Worm (Caenorhabditis elegans) whole organism, L2 larva: Measurements from ENCODE around the gene pxn-2.
A peak's percentile ranks its signal among the peaks of the same experiment; 100 is the strongest.

Experiments used
- C34F6.9 ChIP-seq: fragments of 150-350 bp; optimal IDR thresholded peaks from 2 replicates; lab custom pipeline; 2014; ENCODE audit warnings: missing biosample characterization, missing genetic modification characterization
- F13H6.1 ChIP-seq: sonication (generic microtip); optimal IDR thresholded peaks from 2 replicates; lab custom pipeline; 2016; ENCODE audit warnings: missing genetic modification characterization, missing compliant biosample characterization
- ZK546.5 ChIP-seq: sonication (generic microtip); optimal IDR thresholded peaks from 2 replicates; lab custom pipeline; 2017; ENCODE audit warnings: missing biosample characterization, missing genetic modification characterization
- alr-1 ChIP-seq: fragments of 150-350 bp; optimal IDR thresholded peaks from 2 replicates; lab custom pipeline; 2014; ENCODE audit warnings: missing biosample characterization, missing genetic modification characterization
- ama-1 ChIP-seq: fragments of 150-350 bp; optimal IDR thresholded peaks from 2 replicates; lab custom pipeline; 2018; ENCODE audit warnings: inconsistent platforms
- blmp-1 ChIP-seq: sonication (generic microtip); optimal IDR thresholded peaks from 2 replicates; lab custom pipeline; 2017; ENCODE audit warnings: missing genetic modification characterization, mild to moderate bottlenecking, missing compliant biosample characterization, antibody characterized with exemption, moderate library complexity; ENCODE audit not compliant: insufficient read depth
- ceh-16 ChIP-seq: fragments of 150-350 bp; optimal IDR thresholded peaks from 2 replicates; lab custom pipeline; 2014; ENCODE audit warnings: missing biosample characterization, missing genetic modification characterization
- ceh-82 ChIP-seq: fragments of 150-350 bp; optimal IDR thresholded peaks from 2 replicates; lab custom pipeline; 2014; ENCODE audit warnings: missing biosample characterization, missing genetic modification characterization
- dmd-4 ChIP-seq: sonication (generic microtip); optimal IDR thresholded peaks from 2 replicates; lab custom pipeline; 2017; ENCODE audit warnings: missing biosample characterization, missing genetic modification characterization
- elt-3 ChIP-seq: sonication (generic microtip); optimal IDR thresholded peaks from 2 replicates; lab custom pipeline; 2017; ENCODE audit warnings: missing biosample characterization, missing genetic modification characterization
- fos-1 ChIP-seq: fragments of 150-350 bp; optimal IDR thresholded peaks from 2 replicates; lab custom pipeline; 2014; ENCODE audit warnings: missing biosample characterization, missing genetic modification characterization
- gmeb-1 ChIP-seq: fragments of 150-350 bp; optimal IDR thresholded peaks from 2 replicates; lab custom pipeline; 2014; ENCODE audit warnings: missing biosample characterization, missing genetic modification characterization
- lin-11 ChIP-seq: fragments of 150-350 bp; sonication (generic microtip); optimal IDR thresholded peaks from 2 replicates; lab custom pipeline; 2014; ENCODE audit warnings: missing biosample characterization, missing genetic modification characterization, inconsistent platforms, mixed read lengths
- lin-39 ChIP-seq: fragments of 150-350 bp; optimal IDR thresholded peaks from 2 replicates; lab custom pipeline; 2014; ENCODE audit warnings: missing biosample characterization, missing genetic modification reagents, missing genetic modification characterization
- lsy-2 ChIP-seq, 2 experiments: fragments of 150-350 bp in 1 of 2; sonication (generic microtip) in 1 of 2; optimal IDR thresholded peaks; 2 replicates each; lab custom pipeline; 2014 to 2017; ENCODE audit warnings: missing biosample characterization in 2 of 2, missing genetic modification characterization in 2 of 2
- mab-5 ChIP-seq: fragments of 150-350 bp; optimal IDR thresholded peaks from 2 replicates; lab custom pipeline; 2014; ENCODE audit warnings: missing biosample characterization, missing genetic modification characterization
- mbf-1 ChIP-seq: sonication (generic microtip); optimal IDR thresholded peaks from 2 replicates; lab custom pipeline; 2017; ENCODE audit warnings: missing biosample characterization, missing genetic modification characterization
- mdl-1 ChIP-seq, 2 experiments: fragments of 150-350 bp in 1 of 2; sonication (generic microtip) in 1 of 2; optimal IDR thresholded peaks; 2 replicates each; lab custom pipeline; 2017; ENCODE audit warnings: missing biosample characterization in 2 of 2, missing genetic modification characterization in 2 of 2
- nhr-129 ChIP-seq: fragments of 150-350 bp; optimal IDR thresholded peaks from 2 replicates; lab custom pipeline; 2014; ENCODE audit warnings: missing biosample characterization, missing genetic modification characterization
- nhr-21 ChIP-seq: fragments of 150-350 bp; optimal IDR thresholded peaks from 2 replicates; lab custom pipeline; 2014; ENCODE audit warnings: missing biosample characterization, missing genetic modification characterization
- nhr-25 ChIP-seq: fragments of 150-350 bp; sonication (generic microtip); optimal IDR thresholded peaks from 3 replicates; lab custom pipeline; 2014; ENCODE audit warnings: missing biosample characterization, missing genetic modification characterization
- nhr-6 ChIP-seq: fragments of 150-350 bp; optimal IDR thresholded peaks from 2 replicates; lab custom pipeline; 2014; ENCODE audit warnings: missing biosample characterization, missing genetic modification characterization
- nhr-77 ChIP-seq: fragments of 150-350 bp; optimal IDR thresholded peaks from 2 replicates; lab custom pipeline; 2014; ENCODE audit warnings: missing biosample characterization, missing genetic modification characterization
- peb-1 ChIP-seq: fragments of 150-350 bp; optimal IDR thresholded peaks from 2 replicates; lab custom pipeline; 2014; ENCODE audit warnings: missing biosample characterization, missing genetic modification characterization
- sem-4 ChIP-seq: fragments of 150-350 bp; optimal IDR thresholded peaks from 2 replicates; lab custom pipeline; 2014; ENCODE audit warnings: missing biosample characterization, missing genetic modification reagents, missing genetic modification characterization
- skn-1 ChIP-seq: sonication (generic microtip); optimal IDR thresholded peaks from 2 replicates; lab custom pipeline; 2017; ENCODE audit warnings: missing biosample characterization, missing genetic modification characterization
- snpc-4 ChIP-seq: fragments of 150-350 bp; optimal IDR thresholded peaks from 2 replicates; lab custom pipeline; 2014; ENCODE audit warnings: missing biosample characterization, missing genetic modification characterization
- unc-39 ChIP-seq: fragments of 150-350 bp; optimal IDR thresholded peaks from 2 replicates; lab custom pipeline; 2014; ENCODE audit warnings: missing biosample characterization, missing genetic modification characterization
- unc-55 ChIP-seq: fragments of 150-350 bp; sonication (generic microtip); optimal IDR thresholded peaks from 3 replicates; lab custom pipeline; 2014; ENCODE audit warnings: missing biosample characterization, missing genetic modification reagents, missing genetic modification characterization
- ztf-1 ChIP-seq: fragments of 200-800 bp; sonication (Bioruptor generic); conservative IDR thresholded peaks from 2 replicates; pipeline ENCODE4 v1.3.6; 2022; ENCODE audit warnings: missing genetic modification characterization, missing compliant biosample characterization
- ztf-11 ChIP-seq: sonication (generic microtip); optimal IDR thresholded peaks from 2 replicates; lab custom pipeline; 2017; ENCODE audit warnings: missing biosample characterization, missing genetic modification characterization
- ztf-4 ChIP-seq: fragments of 150-350 bp; optimal IDR thresholded peaks from 2 replicates; lab custom pipeline; 2014; ENCODE audit warnings: missing biosample characterization, missing genetic modification characterization

pxn-2 gene

DNA sequence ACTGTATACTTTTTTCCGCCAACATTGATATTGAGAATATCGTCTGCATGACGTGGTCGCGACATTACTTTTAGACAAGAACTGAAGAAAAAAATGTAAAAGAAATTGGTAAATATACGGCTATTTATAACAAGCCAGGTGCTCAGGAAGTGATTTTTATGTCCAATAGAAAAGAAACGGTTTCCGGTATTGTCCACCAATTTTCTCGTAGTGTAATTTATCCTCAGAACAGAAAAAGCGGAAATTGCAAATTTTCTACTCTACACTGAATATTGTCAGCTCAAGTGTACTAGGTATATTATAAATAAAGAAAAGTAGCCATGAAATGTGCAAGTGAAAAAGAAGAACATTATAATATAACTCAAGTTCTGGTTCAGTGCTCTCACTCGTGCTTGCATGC lies 20.1 kb upstream of the pxn-2 start, which contains the start of gene F59F3.6:
TSS of gene F59F3.6 (minus strand) at position 101 of the 400 bp plus-strand sequence.
- TF ChIP-seq snpc-4 (tag; lab: Kevin White, UChicago) (no peak), mbf-1 (tag; lab: Kevin White, UChicago) (no peak), ceh-82 (tag; lab: Kevin White, UChicago) (no peak)

DNA sequence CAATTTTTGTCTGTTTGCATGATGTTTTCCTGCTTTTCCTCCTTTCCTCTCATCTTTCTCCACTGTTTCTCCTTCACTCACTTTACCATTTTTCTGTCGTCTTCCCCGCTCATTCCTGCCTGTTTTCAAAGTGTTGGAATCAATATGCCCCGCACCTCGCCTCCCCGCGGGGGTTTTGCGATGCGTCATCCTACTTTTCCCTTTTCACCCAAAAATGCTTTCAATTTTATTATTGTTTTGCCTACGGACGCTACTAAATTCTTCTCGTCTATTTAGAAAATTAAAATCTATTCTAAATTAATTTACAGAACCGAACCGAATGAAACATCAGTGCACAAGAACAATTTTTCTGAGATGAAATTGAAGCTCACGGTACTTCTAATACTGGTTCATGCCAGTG lies 13.1 kb upstream of the pxn-2 start, which contains the start of gene ver-3:
TSS of gene ver-3 (plus strand) at position 301 of the 400 bp plus-strand sequence.
- TF ChIP-seq ceh-82 (tag; lab: Kevin White, UChicago) (no peak), sem-4 (no peak), unc-39 (tag; lab: Kevin White, UChicago) (no peak), snpc-4 (tag; lab: Kevin White, UChicago) (no peak), ama-1 (lab: Kevin White, UChicago) (no peak), lin-39 (no peak), nhr-6 (tag; lab: Kevin White, UChicago) (no peak), ztf-4 (tag; lab: Kevin White, UChicago) (no peak), lin-11 (tag; lab: Kevin White, UChicago) (no peak), ceh-16 (tag; lab: Kevin White, UChicago) (no peak), blmp-1 (no peak), peb-1 (tag; lab: Kevin White, UChicago) (no peak), F13H6.1 (tag; lab: Kevin White, UChicago) (no peak), nhr-129 (tag; lab: Kevin White, UChicago) (no peak), dmd-4 (tag; lab: Kevin White, UChicago) (no peak), elt-3 (no peak)

DNA sequence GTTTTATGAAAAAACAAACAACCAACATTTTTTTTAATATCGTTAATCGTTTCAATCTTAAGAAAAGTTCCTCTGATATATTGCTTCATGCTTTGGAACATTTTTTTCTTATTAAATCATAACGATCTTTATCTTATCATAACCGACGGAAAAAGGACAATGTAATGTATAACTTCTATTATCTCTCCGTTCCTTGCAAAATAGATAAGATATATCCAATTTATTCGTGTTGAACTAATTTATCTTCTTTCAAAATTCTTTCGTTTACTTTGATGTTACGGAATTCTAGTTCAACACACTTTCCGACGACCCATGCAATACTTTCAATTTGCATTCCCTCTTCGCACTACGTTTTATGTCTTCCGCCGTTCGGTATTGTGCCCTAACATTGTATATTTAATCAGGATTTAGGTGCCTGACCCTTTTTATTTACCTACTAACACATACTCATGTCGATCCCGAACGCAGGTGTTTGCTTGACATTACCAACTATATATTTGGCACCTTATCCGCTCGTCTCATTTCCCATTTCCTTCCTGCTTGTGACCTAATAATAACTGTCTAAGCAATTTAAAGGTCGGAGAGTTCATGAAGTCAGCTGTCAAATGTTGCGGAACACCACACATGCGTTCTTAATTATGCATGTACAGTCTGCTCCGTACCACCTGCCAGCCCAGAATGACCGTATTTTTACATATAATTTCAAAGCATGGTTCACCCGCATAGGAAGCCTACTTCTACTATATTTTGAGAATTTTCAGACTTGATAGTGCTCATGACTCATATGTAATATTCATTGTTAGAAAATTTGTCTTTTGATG lies 12.5 kb upstream of the pxn-2 start:
- TF ChIP-seq F13H6.1 (tag; lab: Kevin White, UChicago) (no peak), sem-4 (no peak), nhr-25 (tag; lab: Kevin White, UChicago) (no peak), unc-55 (GFP tag; lab: Kevin White, UChicago) (no peak), C34F6.9 (tag; lab: Kevin White, UChicago) (no peak), alr-1 (no peak), peb-1 (tag; lab: Kevin White, UChicago) (no peak), blmp-1 (no peak), nhr-129 (tag; lab: Kevin White, UChicago) (no peak), gmeb-1 (tag; lab: Kevin White, UChicago) (no peak), ZK546.5 (tag; lab: Kevin White, UChicago) (no peak)

DNA sequence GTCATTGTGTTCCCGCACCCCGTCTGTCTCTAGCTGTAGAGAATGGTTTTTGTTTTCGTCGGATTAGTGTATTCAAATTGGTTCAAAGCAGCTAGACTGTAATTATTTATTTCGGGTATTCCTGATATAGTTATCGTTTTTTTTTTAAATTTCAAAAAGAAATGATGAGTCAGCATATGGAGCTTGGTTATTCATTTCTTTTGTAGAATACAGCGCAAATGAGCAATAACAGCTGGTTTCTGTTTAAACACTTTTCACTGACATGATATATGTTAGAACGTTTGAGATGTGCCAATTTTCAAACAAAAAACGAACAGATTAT lies 11.7 kb upstream of the pxn-2 start:
- TF ChIP-seq mdl-1 (tag; optimal IDR thresholded peaks at IDR 0.05; lab: Kevin White, UChicago) (no peak), unc-39 (tag; lab: Kevin White, UChicago) (no peak), ztf-1 (GFP tag; lab: Robert Waterston, UW) (no peak), peb-1 (tag; lab: Kevin White, UChicago) (no peak), gmeb-1 (tag; lab: Kevin White, UChicago) (no peak), ztf-4 (tag; lab: Kevin White, UChicago) (no peak), skn-1 (tag; lab: Kevin White, UChicago) (no peak), F13H6.1 (tag; lab: Kevin White, UChicago) (no peak), ceh-82 (tag; lab: Kevin White, UChicago) (no peak), lsy-2 (tag; optimal IDR thresholded peaks at IDR 0.05; lab: Kevin White, UChicago) (no peak), nhr-77 (tag; lab: Kevin White, UChicago) (no peak), nhr-21 (tag; lab: Kevin White, UChicago) (no peak), ztf-11 (tag; lab: Kevin White, UChicago) (no peak), ceh-16 (tag; lab: Kevin White, UChicago) (no peak), unc-55 (GFP tag; lab: Kevin White, UChicago) (no peak), mab-5 (tag; lab: Kevin White, UChicago) (no peak)

DNA sequence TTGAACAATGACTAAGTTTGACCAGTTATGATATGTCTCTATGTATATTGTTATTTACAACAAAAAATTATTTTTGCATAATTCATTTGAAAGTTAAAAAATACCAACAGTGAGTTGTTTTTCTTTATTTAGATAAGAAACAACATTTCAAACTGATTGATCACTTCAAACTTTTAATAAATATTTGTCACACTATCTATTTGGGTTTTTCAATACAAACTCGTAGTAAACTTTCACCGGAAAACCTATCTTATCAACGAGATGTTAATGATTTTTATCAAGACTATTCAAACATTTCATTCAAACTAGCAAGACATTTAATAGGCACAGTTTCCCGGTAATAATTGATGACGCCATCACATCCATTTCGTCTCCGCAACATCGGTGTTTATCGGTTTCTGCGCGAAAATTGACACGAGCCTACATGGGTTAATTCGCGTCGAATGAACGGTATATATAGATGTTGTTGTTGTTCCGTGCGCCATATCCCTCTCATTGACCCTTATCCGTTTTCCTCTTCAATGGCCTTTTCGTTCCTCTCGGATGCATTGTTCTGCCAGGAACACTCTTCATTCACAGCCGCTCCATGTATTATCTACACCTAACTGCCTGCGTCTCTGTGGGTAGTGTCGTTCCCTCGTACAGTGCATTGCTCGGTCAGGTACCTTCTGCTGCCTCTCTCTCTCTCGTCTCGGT lies 11.2 kb upstream of the pxn-2 start:
- TF ChIP-seq nhr-129 (tag; lab: Kevin White, UChicago) (no peak), fos-1 (tag; lab: Kevin White, UChicago) (peak; percentile 45), blmp-1 (no peak)
